Fruit fly (Drosophila melanogaster): ENCODE results near the gene CG17801.

DNA sequence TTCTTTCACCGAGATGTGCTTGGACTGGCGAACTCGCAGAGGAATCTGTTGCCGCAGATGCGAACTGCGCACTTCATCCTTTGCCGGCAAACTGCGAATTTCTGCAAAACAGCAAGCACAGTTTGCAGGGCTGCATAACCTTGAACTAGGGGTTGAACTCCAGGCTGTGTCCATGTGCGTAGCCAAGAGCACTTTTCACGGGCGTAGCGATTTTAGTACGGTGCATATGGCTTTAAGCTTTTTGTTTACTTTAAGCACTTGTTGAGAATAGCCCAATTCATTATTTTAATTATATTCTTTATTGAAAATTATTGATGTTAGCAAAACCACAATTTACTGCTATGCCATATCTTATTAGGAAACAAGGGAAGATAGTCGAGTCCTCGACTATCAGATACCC, 5.6 kb downstream of the CG17801 start, which contains the start of gene CG17803:
- TF ChIP-seq woc (GFP tag; optimal IDR thresholded peaks at IDR 0.05) (no peak), GATAd (GFP tag; optimal IDR thresholded peaks at IDR 0.05) (no peak), br (GFP tag; optimal IDR thresholded peaks at IDR 0.05) (no peak), Dfd (GFP tag; optimal IDR thresholded peaks at IDR 0.05) (no peak), Hnf4 (GFP tag; optimal IDR thresholded peaks at IDR 0.05) (no peak), CG9705 (GFP tag; optimal IDR thresholded peaks at IDR 0.05) (no peak), CG32264 (GFP tag; optimal IDR thresholded peaks at IDR 0.05) (no peak), Abd-B (GFP tag; optimal IDR thresholded peaks at IDR 0.05) (no peak), psq (GFP tag; optimal IDR thresholded peaks at IDR 0.05) (no peak), usp (GFP tag; optimal IDR thresholded peaks at IDR 0.05) (no peak), Rel (GFP tag; optimal IDR thresholded peaks at IDR 0.05) (no peak), Rel (tag; optimal IDR thresholded peaks at IDR 0.05) (no peak), Hr78 (GFP tag; optimal IDR thresholded peaks at IDR 0.05) (no peak)
